Fruit fly (Drosophila melanogaster) Kc167 (cell line): ENCODE data around the gene CG11975.

Experiments
- Myc ChIP-seq: fragments of >200 bp; optimal IDR thresholded peaks from 2 replicates; lab custom pipeline; 2017; ENCODE audit warnings: missing external identifiers
- Sin3A ChIP-seq: fragments of >200 bp; optimal IDR thresholded peaks from 2 replicates; lab custom pipeline; 2018; ENCODE audit warnings: missing external identifiers
- h ChIP-seq: fragments of >200 bp; optimal IDR thresholded peaks from 3 replicates; lab custom pipeline; 2018; ENCODE audit warnings: missing external identifiers
- insv ChIP-seq: fragments of >200 bp; optimal IDR thresholded peaks from 3 replicates; lab custom pipeline; 2018; ENCODE audit warnings: missing external identifiers
- psq ChIP-seq: fragments of >200 bp; optimal IDR thresholded peaks from 2 replicates; lab custom pipeline; 2017; ENCODE audit warnings: missing external identifiers
- ttk ChIP-seq: sonication (Bioruptor generic); optimal IDR thresholded peaks from 2 replicates; lab custom pipeline; 2017; ENCODE audit warnings: missing external identifiers

- TF ChIP-seq insv (lab: Kevin White, UChicago) (no peak), Myc (lab: Kevin White, UChicago) (no peak), h (lab: Kevin White, UChicago) (no peak), psq (lab: Kevin White, UChicago) (no peak), Sin3A (lab: Kevin White, UChicago) (no peak), ttk (lab: Kevin White, UChicago) (no peak)
Observed at dm6 chr3R:8944866-8945265, 48.2 kb upstream of the CG11975 start, which contains the start of gene CG11964.
